Fruit fly (Drosophila melanogaster): ENCODE data around the gene CG13970.
A peak's percentile ranks its signal among the peaks of the same experiment; 100 is the strongest.

The CG13970 gene

dm6 chr2L:20086295-20087096 lies 17.5 kb downstream of the CG13970 start (continued):
- peak; percentile 56 for TF ChIP-seq schlank (tag; optimal IDR thresholded peaks at IDR 0.05)
- peak; percentile 85 for TF ChIP-seq Antp (GFP tag; optimal IDR thresholded peaks at IDR 0.05)
- TF ChIP-seq Dip2 (GFP tag; IDR thresholded peaks at IDR 0.05), result no peak; the same call in 1 of the 2 replicates
- TF ChIP-seq lbe (GFP tag; optimal IDR thresholded peaks at IDR 0.05), result peak; percentile 93
- TF ChIP-seq GATAe (GFP tag; conservative IDR thresholded peaks at IDR 0.05), result peak; percentile 79
- TF ChIP-seq chif (GFP tag; optimal IDR thresholded peaks at IDR 0.05), result peak; percentile 79 to 86
- TF ChIP-seq nau (GFP tag; optimal IDR thresholded peaks at IDR 0.05), result peak; percentile 90
- TF ChIP-seq CG2712 (tag; optimal IDR thresholded peaks at IDR 0.05), result peak; percentile 84
- TF ChIP-seq CG6654 (GFP tag; optimal IDR thresholded peaks at IDR 0.05), result peak; percentile 75
- peak; percentile 66; the same call in 1 of the 2 replicates for TF ChIP-seq Gsc (GFP tag; IDR thresholded peaks at IDR 0.05)
- TF ChIP-seq CG34422 (GFP tag; IDR thresholded peaks at IDR 0.05), result peak; percentile 73
- TF ChIP-seq Eip74EF (GFP tag; optimal IDR thresholded peaks at IDR 0.05), result peak in 1 of 2 experiments; percentile 91
- no peak for TF ChIP-seq sc (optimal IDR thresholded peaks at IDR 0.05)
- TF ChIP-seq sc (GFP tag; optimal IDR thresholded peaks at IDR 0.05), result peak; percentile 81
- peak; percentile 77 for TF ChIP-seq CG4424 (GFP tag; optimal IDR thresholded peaks at IDR 0.05)
- TF ChIP-seq CG11504 (tag; optimal IDR thresholded peaks at IDR 0.05), result peak; percentile 86
- peak; percentile 54 for TF ChIP-seq CG3163 (GFP tag; optimal IDR thresholded peaks at IDR 0.05)
- peak; percentile 41 for TF ChIP-seq CG4328 (GFP tag; optimal IDR thresholded peaks at IDR 0.05)
- no peak for TF ChIP-seq hkb (optimal IDR thresholded peaks at IDR 0.05)
- peak; percentile 91 for TF ChIP-seq hkb (GFP tag; IDR thresholded peaks at IDR 0.05)
- TF ChIP-seq ind (GFP tag; optimal IDR thresholded peaks at IDR 0.05), result peak; percentile 74
- TF ChIP-seq HmgZ (tag; optimal IDR thresholded peaks at IDR 0.05), result peak; percentile 53
- TF ChIP-seq B-H2 (GFP tag; optimal IDR thresholded peaks at IDR 0.05), result peak; percentile 37
- peak; percentile 86 for TF ChIP-seq dysf (GFP tag; IDR thresholded peaks at IDR 0.05)
- peak; percentile 69 for TF ChIP-seq p53 (GFP tag; optimal IDR thresholded peaks at IDR 0.05)
- peak; percentile 57 for TF ChIP-seq slp2 (GFP tag; optimal IDR thresholded peaks at IDR 0.05)
- peak; percentile 44 for TF ChIP-seq CG9437 (GFP tag; optimal IDR thresholded peaks at IDR 0.05)
- TF ChIP-seq CG13296 (GFP tag; optimal IDR thresholded peaks at IDR 0.05), result peak; percentile 85
- TF ChIP-seq fd3F (GFP tag; optimal IDR thresholded peaks at IDR 0.05), result peak; percentile 56
- 0 out of 2 replicates have a peak, but pooled peaks have one; percentile 7 for TF ChIP-seq Lim3 (GFP tag; IDR thresholded peaks at IDR 0.05)
- TF ChIP-seq Hmx (GFP tag; optimal IDR thresholded peaks at IDR 0.05), result peak; percentile 58
- peak; percentile 59 for TF ChIP-seq CG1603 (tag; optimal IDR thresholded peaks at IDR 0.05)
- TF ChIP-seq nerfin-2 (GFP tag; IDR thresholded peaks at IDR 0.05; ENCODE audit: partially characterized antibody), result no peak
- TF ChIP-seq pita (GFP tag; optimal IDR thresholded peaks at IDR 0.05), result no peak
- peak; percentile 40 for TF ChIP-seq CG17186 (GFP tag; optimal IDR thresholded peaks at IDR 0.05)
- TF ChIP-seq tna (GFP tag; IDR thresholded peaks at IDR 0.05; ENCODE audit: partially characterized antibody), result peak; percentile 8
- TF ChIP-seq Abd-B (GFP tag; optimal IDR thresholded peaks at IDR 0.05), result peak; percentile 37
- peak; percentile 18 for TF ChIP-seq CG31224 (GFP tag; IDR thresholded peaks at IDR 0.05)
- peak; percentile 47; the same call in 1 of the 2 replicates for TF ChIP-seq MBD-R2 (GFP tag; IDR thresholded peaks at IDR 0.05)
- no peak for TF ChIP-seq Dll (GFP tag; IDR thresholded peaks at IDR 0.05; ENCODE audit: partially characterized antibody)
- peak; percentile 51 for TF ChIP-seq CG3847 (GFP tag; IDR thresholded peaks at IDR 0.05)
- TF ChIP-seq wor (GFP tag; IDR thresholded peaks at IDR 0.05), result peak; percentile 79
- TF ChIP-seq Fer3 (tag; optimal IDR thresholded peaks at IDR 0.05), result peak; percentile 80
- TF ChIP-seq CG14710 (tag; optimal IDR thresholded peaks at IDR 0.05), result peak; percentile 73
- TF ChIP-seq dmrt99B (tag; optimal IDR thresholded peaks at IDR 0.05), result peak; percentile 88
- peak; percentile 87 for TF ChIP-seq gcm (GFP tag; optimal IDR thresholded peaks at IDR 0.05)
- TF ChIP-seq CG42726 (GFP tag; IDR thresholded peaks at IDR 0.05; ENCODE audit: partially characterized antibody), result no peak
- no peak for TF ChIP-seq luna (GFP tag; optimal IDR thresholded peaks at IDR 0.05)
- peak; percentile 82 for TF ChIP-seq CG11696 (GFP tag; IDR thresholded peaks at IDR 0.05)

All from whole organism, embryonic.